Worm (Caenorhabditis elegans): Measurements from ENCODE around the gene T13C5.2.

DNA sequence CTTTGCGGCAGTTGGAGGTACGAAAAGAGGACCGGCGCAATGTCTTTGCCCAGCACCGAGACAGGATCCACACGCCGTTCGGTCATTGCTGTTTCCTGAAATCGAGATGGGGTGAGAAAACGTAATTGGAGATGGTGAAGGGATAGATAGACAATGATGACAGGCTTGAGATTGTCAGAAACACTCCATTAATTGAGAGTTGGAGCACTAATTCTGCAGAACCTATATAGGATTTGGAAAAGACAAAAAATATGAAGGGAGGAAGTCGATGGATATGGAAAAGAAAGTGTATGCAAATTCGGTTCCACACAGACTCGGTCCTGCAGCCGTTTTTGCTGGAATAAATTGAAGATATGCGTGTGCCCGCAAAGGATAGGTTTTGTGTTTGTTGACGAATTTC lies 46.6 kb upstream of the T13C5.2 start, which contains the start of gene Y72A10A.1:
- TF ChIP-seq ctbp-1 (GFP tag; IDR thresholded peaks at IDR 0.05) (no peak), lin-1 (GFP tag; IDR thresholded peaks at IDR 0.05) (no peak), nhr-28 (tag; optimal IDR thresholded peaks at IDR 0.05) (no peak), lin-15B (tag; optimal IDR thresholded peaks at IDR 0.05) (no peak), ceh-20 (GFP tag; IDR thresholded peaks at IDR 0.05) (no peak), tra-1 (GFP tag; IDR thresholded peaks at IDR 0.05) (no peak)

Data from whole organism, L4 larva.